Worm (Caenorhabditis elegans) whole organism, L4 larva: ENCODE data around the gene C01B9.4.

Experiments used
- ama-1 ChIP-seq: fragments of 150-350 bp; optimal IDR thresholded peaks from 2 replicates; lab custom pipeline; 2014; ENCODE audit warnings: inconsistent platforms, mixed read lengths
- daf-12 ChIP-seq: fragments of 150-350 bp; optimal IDR thresholded peaks from 2 replicates; lab custom pipeline; 2014; ENCODE audit warnings: missing biosample characterization, missing genetic modification reagents, missing genetic modification characterization
- mdl-1 ChIP-seq, 2 experiments: fragments of 150-350 bp in 1 of 2; sonication (generic microtip) in 1 of 2; optimal IDR thresholded peaks; 2 replicates each; lab custom pipeline; 2014 to 2017; ENCODE audit warnings: missing biosample characterization in 2 of 2, missing genetic modification characterization in 2 of 2
- mes-2 ChIP-seq: sonication (generic microtip); optimal IDR thresholded peaks from 2 replicates; lab custom pipeline; 2016; ENCODE audit warnings: missing genotype, mild to moderate bottlenecking, missing genetic modification characterization, missing compliant biosample characterization; ENCODE audit not compliant: poor library complexity, severe bottlenecking
- nhr-237 ChIP-seq: sonication (generic microtip); optimal IDR thresholded peaks from 2 replicates; lab custom pipeline; 2017; ENCODE audit warnings: missing biosample characterization, missing genetic modification characterization
- skn-1 ChIP-seq: fragments of 150-350 bp; optimal IDR thresholded peaks from 2 replicates; lab custom pipeline; 2014; ENCODE audit warnings: missing biosample characterization, missing genetic modification characterization
- tag-97 ChIP-seq: fragments of 200-800 bp; sonication (Bioruptor generic); IDR thresholded peaks from 2 replicates; pipeline ENCODE4 v1.3.6; 2022; ENCODE audit warnings: missing genetic modification characterization, missing compliant biosample characterization

ce11 chrII:13806269-13806668 lies 22.5 kb upstream of the C01B9.4 start:
- TF ChIP-seq mdl-1 (tag; optimal IDR thresholded peaks at IDR 0.05; lab: Kevin White, UChicago) (no peak), daf-12 (tag; lab: Kevin White, UChicago) (no peak), nhr-237 (tag; lab: Kevin White, UChicago) (no peak), mes-2 (no peak), ama-1 (lab: Kevin White, UChicago) (no peak), skn-1 (tag; lab: Kevin White, UChicago) (no peak), tag-97 (GFP tag; lab: Robert Waterston, UW) (no peak)
